Worm (Caenorhabditis elegans) whole organism, L1 larva: Measurements from ENCODE around the gene hog-1.

ENCODE experiments used
- Y116A8C.19 ChIP-seq: sonication (generic microtip); optimal IDR thresholded peaks from 2 replicates; lab custom pipeline; 2016; ENCODE audit warnings: missing compliant biosample characterization, missing genetic modification characterization, borderline replicate concordance
- aha-1 ChIP-seq: fragments of 150-350 bp; optimal IDR thresholded peaks from 2 replicates; lab custom pipeline; 2014; ENCODE audit warnings: missing biosample characterization, missing genetic modification characterization
- alr-1 ChIP-seq: fragments of 200-800 bp; sonication (Bioruptor generic); optimal IDR thresholded peaks from 2 replicates; lab custom pipeline; 2018; ENCODE audit warnings: borderline replicate concordance, mild to moderate bottlenecking, missing genetic modification characterization, missing compliant biosample characterization
- aly-2 ChIP-seq: fragments of 150-350 bp; optimal IDR thresholded peaks from 2 replicates; lab custom pipeline; 2014; ENCODE audit warnings: missing biosample characterization, missing genetic modification characterization
- ama-1 ChIP-seq: fragments of 150-350 bp; optimal IDR thresholded peaks from 2 replicates; lab custom pipeline; 2014
- blmp-1 ChIP-seq: fragments of 150-350 bp; optimal IDR thresholded peaks from 2 replicates; lab custom pipeline; 2014; ENCODE audit warnings: missing biosample characterization, missing genetic modification characterization
- ceh-63 ChIP-seq: fragments of 200-800 bp; sonication (Bioruptor generic); optimal IDR thresholded peaks from 2 replicates; lab custom pipeline; 2018; ENCODE audit warnings: mild to moderate bottlenecking, missing genetic modification characterization, missing compliant biosample characterization
- ceh-82 ChIP-seq, 3 experiments: fragments of 150-350 bp in 1 of 3; sonication (generic microtip) in 2 of 3; optimal IDR thresholded peaks; 2 replicates each; lab custom pipeline; 2014 to 2017; ENCODE audit warnings: missing biosample characterization in 3 of 3, missing genetic modification characterization in 3 of 3
- efl-1 ChIP-seq, 4 experiments: fragments of 150-350 bp; optimal IDR thresholded peaks in 3 of 4; peaks in 1 of 4; 1 replicate in 1 of 4; 2 replicates in 3 of 4; lab custom pipeline; 2014; ENCODE audit warnings: missing biosample characterization in 2 of 4, missing genetic modification characterization in 2 of 4, missing genetic modification reagents in 2 of 4
- egl-13 ChIP-seq: sonication (generic microtip); optimal IDR thresholded peaks from 2 replicates; lab custom pipeline; 2016; ENCODE audit warnings: missing genotype, missing genetic modification reagents, missing genetic modification characterization, missing compliant biosample characterization
- egl-27 ChIP-seq, 2 experiments: fragments of 150-350 bp in 1 of 2; sonication (generic microtip); optimal IDR thresholded peaks; 3 replicates each; lab custom pipeline; 2017 to 2018; ENCODE audit warnings: missing biosample characterization in 2 of 2, missing genetic modification characterization in 2 of 2, missing genetic modification reagents in 2 of 2
- elt-3 ChIP-seq, 6 experiments: fragments of 150-350 bp in 1 of 6; sonication (generic microtip); optimal IDR thresholded peaks; 2 replicates each; lab custom pipeline; 2017 to 2018; ENCODE audit warnings: missing biosample characterization in 6 of 6, missing genetic modification characterization in 6 of 6, inconsistent platforms in 1 of 6
- fkh-10 ChIP-seq: sonication (generic microtip); optimal IDR thresholded peaks from 2 replicates; lab custom pipeline; 2017; ENCODE audit warnings: missing biosample characterization, missing genetic modification reagents, missing genetic modification characterization
- fkh-8 ChIP-seq: sonication (generic microtip); optimal IDR thresholded peaks from 2 replicates; lab custom pipeline; 2016; ENCODE audit warnings: mild to moderate bottlenecking, missing genetic modification characterization, missing compliant biosample characterization
- fos-1 ChIP-seq: fragments of 150-350 bp; optimal IDR thresholded peaks from 2 replicates; lab custom pipeline; 2014; ENCODE audit warnings: missing biosample characterization, missing genetic modification characterization
- hpl-2 ChIP-seq: fragments of 150-350 bp; optimal IDR thresholded peaks from 2 replicates; lab custom pipeline; 2014; ENCODE audit warnings: missing biosample characterization, missing genetic modification reagents, missing genetic modification characterization
- irx-1 ChIP-seq: sonication (generic microtip); optimal IDR thresholded peaks from 2 replicates; lab custom pipeline; 2016; ENCODE audit warnings: missing genetic modification characterization, missing compliant biosample characterization
- jun-1 ChIP-seq: fragments of 150-350 bp; optimal IDR thresholded peaks from 2 replicates; lab custom pipeline; 2014; ENCODE audit warnings: missing biosample characterization, missing genetic modification reagents, missing genetic modification characterization
- lin-14 ChIP-seq: fragments of 200-800 bp; sonication (Bioruptor generic); optimal IDR thresholded peaks from 2 replicates; lab custom pipeline; 2018; ENCODE audit warnings: mild to moderate bottlenecking, missing genetic modification characterization, moderate library complexity, missing compliant biosample characterization
- mdl-1 ChIP-seq, 2 experiments: fragments of 150-350 bp; optimal IDR thresholded peaks; 2 replicates each; lab custom pipeline; 2014 to 2017; ENCODE audit warnings: missing biosample characterization in 2 of 2, missing genetic modification characterization in 2 of 2, inconsistent platforms in 1 of 2
- mef-2 ChIP-seq: fragments of 150-350 bp; optimal IDR thresholded peaks from 2 replicates; lab custom pipeline; 2014; ENCODE audit warnings: missing biosample characterization, missing genetic modification characterization
- nhr-237 ChIP-seq: fragments of 150-350 bp; optimal IDR thresholded peaks from 2 replicates; lab custom pipeline; 2014; ENCODE audit warnings: missing biosample characterization, missing genetic modification characterization
- nhr-47 ChIP-seq: sonication (generic microtip); optimal IDR thresholded peaks from 2 replicates; lab custom pipeline; 2016; ENCODE audit warnings: mild to moderate bottlenecking, missing genetic modification characterization, moderate library complexity, missing compliant biosample characterization
- nhr-84 ChIP-seq: sonication (generic microtip); optimal IDR thresholded peaks from 2 replicates; lab custom pipeline; 2017; ENCODE audit warnings: missing biosample characterization, missing genetic modification characterization
- nhr-85 ChIP-seq: sonication (generic microtip); peaks from one replicate; lab custom pipeline; 2016; ENCODE audit warnings: missing genetic modification characterization, inconsistent platforms, missing compliant biosample characterization
- nhr-90 ChIP-seq: sonication (generic microtip); optimal IDR thresholded peaks from 2 replicates; lab custom pipeline; 2016; ENCODE audit warnings: mild to moderate bottlenecking, missing genetic modification characterization, missing compliant biosample characterization; ENCODE audit not compliant: poor library complexity
- pag-3 ChIP-seq: sonication (generic microtip); optimal IDR thresholded peaks from 2 replicates; lab custom pipeline; 2017; ENCODE audit warnings: missing genetic modification characterization, mild to moderate bottlenecking, missing compliant biosample characterization, antibody characterized with exemption, borderline replicate concordance; ENCODE audit not compliant: insufficient read depth
- rnt-1 ChIP-seq: sonication (generic microtip); optimal IDR thresholded peaks from 2 replicates; lab custom pipeline; 2016; ENCODE audit warnings: mild to moderate bottlenecking, missing genetic modification characterization, moderate library complexity, missing compliant biosample characterization
- skn-1 ChIP-seq: fragments of 150-350 bp; optimal IDR thresholded peaks from 2 replicates; lab custom pipeline; 2014; ENCODE audit warnings: missing biosample characterization, missing genetic modification characterization
- snpc-4 ChIP-seq: fragments of 150-350 bp; optimal IDR thresholded peaks from 2 replicates; lab custom pipeline; 2014; ENCODE audit warnings: missing biosample characterization, missing genetic modification characterization
- snu-23 ChIP-seq: sonication (generic microtip); optimal IDR thresholded peaks from 2 replicates; lab custom pipeline; 2016; ENCODE audit warnings: missing genetic modification characterization, missing compliant biosample characterization
- tbx-2 ChIP-seq: sonication (generic microtip); optimal IDR thresholded peaks from 2 replicates; lab custom pipeline; 2016; ENCODE audit warnings: missing genetic modification characterization, missing compliant biosample characterization
- tlp-1 ChIP-seq: fragments of 150-350 bp; optimal IDR thresholded peaks from 2 replicates; lab custom pipeline; 2014; ENCODE audit warnings: missing biosample characterization, missing genetic modification characterization
- unc-30 ChIP-seq: sonication (generic microtip); optimal IDR thresholded peaks from 2 replicates; lab custom pipeline; 2017; ENCODE audit warnings: missing biosample characterization, missing genetic modification characterization
- unc-62 ChIP-seq: fragments of 150-350 bp; optimal IDR thresholded peaks from 2 replicates; lab custom pipeline; 2014; ENCODE audit warnings: missing biosample characterization, missing genetic modification reagents, missing genetic modification characterization
- ztf-11 ChIP-seq, 2 experiments: sonication (generic microtip); optimal IDR thresholded peaks; 2 replicates each; lab custom pipeline; 2016 to 2017; ENCODE audit warnings: missing genetic modification characterization in 2 of 2, missing biosample characterization in 1 of 2, missing compliant biosample characterization in 1 of 2
- ztf-4 ChIP-seq: fragments of 150-350 bp; optimal IDR thresholded peaks from 2 replicates; lab custom pipeline; 2014; ENCODE audit warnings: missing biosample characterization, missing genetic modification characterization

hog-1 gene

DNA sequence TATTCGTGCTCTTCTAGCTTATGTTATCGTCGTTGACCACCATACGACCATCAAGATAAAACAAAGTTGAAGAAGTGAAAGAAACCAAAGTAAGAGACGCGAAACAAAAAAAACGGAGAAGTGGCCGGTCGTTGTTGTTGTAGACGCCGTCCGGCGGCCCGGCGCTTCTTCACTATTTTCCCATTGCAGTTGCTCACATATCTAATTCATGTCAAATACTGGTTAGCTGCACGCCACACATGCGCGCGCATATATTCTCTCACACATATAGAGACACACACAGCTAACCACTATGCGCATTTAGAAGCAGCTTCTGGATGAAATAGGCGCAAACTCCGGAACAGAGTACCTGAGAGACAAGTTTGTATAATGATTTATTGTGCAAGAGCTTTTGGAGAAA lies 14.0 kb upstream of the hog-1 start:
- TF ChIP-seq aly-2 (tag; lab: Kevin White, UChicago) (no peak), mdl-1 (tag; optimal IDR thresholded peaks at IDR 0.05; lab: Kevin White, UChicago) (no peak), unc-62 (no peak), alr-1 (no peak), fkh-10 (GFP tag; lab: Kevin White, UChicago) (no peak), ceh-82 (tag; optimal IDR thresholded peaks at IDR 0.05; lab: Kevin White, UChicago) (peak in 1 of 3 experiments; percentile 26), ztf-4 (tag; lab: Kevin White, UChicago) (no peak), snu-23 (GFP tag; lab: Kevin White, UChicago) (no peak), tbx-2 (no peak), nhr-47 (tag; lab: Kevin White, UChicago) (no peak), pag-3 (tag; lab: Kevin White, UChicago) (no peak), jun-1 (no peak), lin-14 (GFP tag; lab: Kevin White, UChicago) (peak; percentile 53), egl-13 (tag; lab: Kevin White, UChicago) (peak; percentile 4), nhr-237 (no peak), egl-27 (tag; optimal IDR thresholded peaks at IDR 0.05; lab: Kevin White, UChicago) (no peak)
- TF ChIP-seq, all 84 proteins: peak for 3

DNA sequence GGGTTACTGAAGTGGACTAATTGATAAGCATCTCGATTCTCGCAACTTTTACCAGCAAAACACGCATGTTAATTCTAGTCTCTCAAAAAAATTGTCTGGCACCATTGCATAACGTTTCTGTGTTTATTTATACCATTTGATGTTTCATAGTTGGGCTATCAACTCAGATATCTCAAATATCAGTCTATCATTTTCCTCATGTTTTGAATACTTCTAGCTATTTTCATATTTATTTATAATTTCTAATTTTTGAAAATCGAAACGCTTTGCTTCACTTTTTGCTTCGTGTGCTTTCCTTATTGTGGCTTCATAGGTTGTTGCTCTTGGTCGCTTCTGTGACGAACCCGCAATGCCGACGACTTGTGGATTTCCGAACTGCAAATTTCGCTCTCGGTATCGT lies 8.3 kb upstream of the hog-1 start, which contains the start of gene ctbp-1:
TSS of gene ctbp-1 (plus strand) at position 301 of the 400 bp plus-strand sequence.
- no peak for TF ChIP-seq Y116A8C.19 (tag; lab: Kevin White, UChicago)
- TF ChIP-seq aha-1 (tag; lab: Kevin White, UChicago): no peak
- no peak for TF ChIP-seq hpl-2 (GFP tag; lab: Kevin White, UChicago)
- no peak for TF ChIP-seq mef-2 (tag; lab: Kevin White, UChicago)
- no peak for TF ChIP-seq ztf-11 (tag; optimal IDR thresholded peaks at IDR 0.05; lab: Kevin White, UChicago)

DNA sequence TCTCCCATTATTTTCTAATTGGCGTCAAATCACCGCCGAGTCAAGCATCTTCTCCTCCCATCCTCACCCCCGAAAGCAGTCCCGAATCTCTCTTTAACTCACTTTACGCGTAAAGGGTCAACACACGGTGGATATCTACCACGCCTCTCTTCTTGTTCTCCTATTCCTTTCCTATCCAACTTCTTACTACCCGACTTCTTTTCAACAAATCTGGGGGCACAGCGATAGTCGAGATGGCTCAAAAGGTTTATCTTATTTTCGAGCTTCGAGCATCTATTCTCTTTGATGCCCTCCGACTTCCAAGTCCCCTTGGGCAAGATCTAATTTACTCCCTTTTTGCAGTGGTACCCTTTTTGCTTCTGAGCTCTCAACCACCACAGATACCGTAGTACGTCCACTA lies 5.1 kb upstream of the hog-1 start:
- no peak for TF ChIP-seq ztf-4 (tag; lab: Kevin White, UChicago)
- no peak for TF ChIP-seq mef-2 (tag; lab: Kevin White, UChicago)
- TF ChIP-seq fkh-10 (GFP tag; lab: Kevin White, UChicago): peak; percentile 74
- TF ChIP-seq ztf-11 (tag; optimal IDR thresholded peaks at IDR 0.05; lab: Kevin White, UChicago): no peak
- no peak for TF ChIP-seq alr-1
- TF ChIP-seq efl-1 (optimal IDR thresholded peaks at IDR 0.05; lab: Kevin White, UChicago): no peak
- peak in 1 of 2 experiments; percentile 15 for TF ChIP-seq efl-1 (GFP tag; optimal IDR thresholded peaks at IDR 0.05 in 1 of 2; lab: Kevin White, UChicago)
- TF ChIP-seq skn-1: no peak
- TF ChIP-seq nhr-237: no peak
- TF ChIP-seq nhr-90 (tag; lab: Kevin White, UChicago): no peak
- TF ChIP-seq fos-1 (tag; lab: Kevin White, UChicago): no peak
- no peak for TF ChIP-seq tlp-1 (tag; lab: Kevin White, UChicago)
- no peak for TF ChIP-seq blmp-1 (tag; lab: Kevin White, UChicago)

DNA sequence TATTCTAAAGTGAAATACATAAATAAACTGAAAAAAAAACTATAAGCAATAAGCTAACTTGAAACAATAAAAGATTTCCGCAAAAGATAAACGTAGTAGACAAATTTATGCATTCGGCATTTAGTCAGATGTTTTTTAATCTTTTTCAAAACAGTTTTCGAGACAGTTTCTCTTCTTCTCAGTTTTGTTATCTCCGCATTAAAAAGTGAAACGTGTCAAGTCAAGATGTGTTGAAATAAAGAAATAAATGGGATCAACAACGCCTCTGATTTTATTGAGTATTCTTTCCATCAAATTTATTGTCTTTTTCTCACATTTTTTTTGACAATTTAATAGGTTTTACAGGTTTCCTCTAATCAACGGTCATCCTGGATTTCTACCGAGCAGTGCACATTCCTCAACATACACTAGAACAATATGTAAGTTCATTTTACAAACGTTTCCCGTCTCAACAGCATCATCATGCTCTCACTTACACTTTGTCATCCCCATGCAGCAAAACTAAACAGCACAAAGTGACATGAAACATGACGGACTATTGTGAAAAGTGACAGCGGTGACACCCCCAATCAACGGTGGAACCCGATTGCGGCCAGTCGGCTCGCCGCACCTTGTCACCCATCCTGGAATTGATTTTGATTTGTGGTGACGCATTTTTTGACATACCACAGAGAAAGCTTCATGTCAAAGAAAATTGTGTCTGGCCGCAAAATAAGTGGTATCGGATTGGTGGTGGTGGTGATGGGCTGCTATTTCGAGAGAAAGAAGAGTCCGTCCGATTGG lies 580 bp upstream of the hog-1 start:
- no peak for TF ChIP-seq irx-1 (tag; lab: Kevin White, UChicago)
- TF ChIP-seq ceh-63 (GFP tag; lab: Kevin White, UChicago): no peak
- TF ChIP-seq blmp-1 (tag; lab: Kevin White, UChicago): peak; percentile 95
- peak in 2 of 6 experiments; percentile 39 to 55 for TF ChIP-seq elt-3 (tag; optimal IDR thresholded peaks at IDR 0.05; lab: Kevin White, UChicago)
- no peak for TF ChIP-seq unc-30 (tag; lab: Kevin White, UChicago)
- peak; percentile 70 for TF ChIP-seq nhr-85
- TF ChIP-seq mdl-1 (tag; optimal IDR thresholded peaks at IDR 0.05; lab: Kevin White, UChicago): no peak
- TF ChIP-seq nhr-237: no peak
- no peak for TF ChIP-seq snpc-4 (tag; lab: Kevin White, UChicago)
- no peak for TF ChIP-seq nhr-84
- TF ChIP-seq ceh-82 (tag; optimal IDR thresholded peaks at IDR 0.05; lab: Kevin White, UChicago): no peak
- TF ChIP-seq rnt-1 (tag; lab: Kevin White, UChicago): no peak
- no peak for TF ChIP-seq fkh-8 (tag; lab: Kevin White, UChicago)
- TF ChIP-seq ama-1: no peak
- TF ChIP-seq, all 84 proteins: peak for 3
